Worm (Caenorhabditis elegans) whole organism, midembryonic: ENCODE measurements around the gene trul-1.

ENCODE experiments used
- T22C8.4 ChIP-seq: fragments of 200-800 bp; sonication (Bioruptor generic); IDR thresholded peaks from 2 replicates; pipeline ENCODE4 v1.3.6; 2022; ENCODE audit warnings: missing genetic modification characterization, missing compliant biosample characterization
- flt-1 ChIP-seq: fragments of 200-800 bp; sonication (Bioruptor generic); IDR thresholded peaks from 2 replicates; pipeline ENCODE4 v1.3.6; 2022; ENCODE audit warnings: missing genetic modification characterization, missing compliant biosample characterization
- ztf-29 ChIP-seq: fragments of 200-800 bp; sonication (Bioruptor generic); IDR thresholded peaks from 2 replicates; pipeline ENCODE4 v1.3.6; 2022; ENCODE audit warnings: missing genetic modification reagents, missing genetic modification characterization, missing compliant biosample characterization

DNA sequence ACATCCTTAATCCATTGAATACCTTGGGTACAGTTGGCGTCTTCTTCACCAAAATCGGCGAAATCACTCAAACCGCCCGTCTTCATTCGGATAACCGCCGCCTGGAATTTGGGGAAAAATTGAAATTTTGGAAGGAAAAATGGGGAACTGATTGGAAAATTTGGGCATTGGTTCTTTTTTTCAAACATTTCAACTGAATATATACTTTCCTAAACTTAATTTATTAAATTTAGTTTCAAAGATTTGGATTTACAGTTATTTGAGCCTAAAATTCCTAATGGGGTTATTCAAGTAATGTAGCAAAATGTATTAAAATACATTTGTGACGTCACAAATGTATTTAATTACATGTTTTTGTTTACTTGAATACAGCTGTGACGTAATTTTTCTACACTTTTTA lies 44.7 kb downstream of the trul-1 start, which contains the start of gene laat-1:
- TF ChIP-seq T22C8.4 (GFP tag; lab: Robert Waterston, UW), result no peak
- TF ChIP-seq ztf-29, result no peak
- TF ChIP-seq flt-1 (GFP tag; lab: Robert Waterston, UW), result no peak
